Fruit fly (Drosophila melanogaster) whole organism, embryonic: ENCODE data around the gene Moe.

ENCODE experiments used
- Atf6 ChIP-seq: fragments of 200-800 bp; sonication (Bioruptor generic); IDR thresholded peaks from 2 replicates; pipeline ENCODE4 v1.3.6; 2022; ENCODE audit warnings: missing biosample characterization, missing genetic modification characterization
- Awh ChIP-seq: fragments of 200-800 bp; sonication (Bioruptor generic); IDR thresholded peaks from 2 replicates; pipeline ENCODE4, ENCODE4 v1.3.6; 2022; ENCODE audit warnings: missing biosample characterization, missing genetic modification characterization
- Blimp-1 ChIP-seq: fragments of 200-800 bp; sonication (Bioruptor generic); optimal IDR thresholded peaks from 3 replicates; lab custom pipeline; 2018; ENCODE audit warnings: missing biosample characterization, missing genetic modification characterization, mild to moderate bottlenecking, moderate library complexity, missing genetic modification reagents
- CG10267 ChIP-seq: fragments of 200-800 bp; sonication (Bioruptor generic); optimal IDR thresholded peaks from 2 replicates; lab custom pipeline; 2018; ENCODE audit warnings: missing biosample characterization, mild to moderate bottlenecking, missing genetic modification characterization, moderate library complexity
- CG11085 ChIP-seq: fragments of 200-800 bp; sonication (Bioruptor generic); IDR thresholded peaks from 2 replicates; pipeline ENCODE4 v1.3.6; 2022; ENCODE audit warnings: missing biosample characterization, missing genetic modification characterization
- CG11093 ChIP-seq: fragments of 200-800 bp; sonication (Bioruptor generic); IDR thresholded peaks from 3 replicates; pipeline ENCODE4 v1.3.6; 2022; ENCODE audit warnings: missing biosample characterization, missing genetic modification characterization
- CG11695 ChIP-seq: fragments of 200-800 bp; sonication (Bioruptor generic); IDR thresholded peaks from 3 replicates; pipeline ENCODE4 v1.3.6; 2022; ENCODE audit warnings: missing biosample characterization, missing genetic modification characterization
- CG1233 ChIP-seq: fragments of 200-800 bp; sonication (Bioruptor generic); optimal IDR thresholded peaks from 4 replicates; lab custom pipeline; 2018; ENCODE audit warnings: missing biosample characterization, mild to moderate bottlenecking, missing genetic modification characterization
- CG13775 ChIP-seq: fragments of 200-800 bp; sonication (Bioruptor generic); optimal IDR thresholded peaks from 3 replicates; lab custom pipeline; 2017; ENCODE audit warnings: missing biosample characterization, mild to moderate bottlenecking, missing genetic modification characterization
- CG14710 ChIP-seq: fragments of 200-800 bp; sonication (Bioruptor generic); optimal IDR thresholded peaks from 3 replicates; lab custom pipeline; 2019; ENCODE audit warnings: missing biosample characterization, mild to moderate bottlenecking, missing genetic modification characterization, moderate library complexity
- CG18011 ChIP-seq: fragments of 200-800 bp; sonication (Bioruptor generic); optimal IDR thresholded peaks from 2 replicates; lab custom pipeline; 2017; ENCODE audit warnings: missing biosample characterization, missing genetic modification characterization, mild to moderate bottlenecking, moderate library complexity, missing genotype
- CG2202 ChIP-seq: fragments of 200-800 bp; sonication (Bioruptor generic); optimal IDR thresholded peaks from 2 replicates; lab custom pipeline; 2018; ENCODE audit warnings: missing biosample characterization, mild to moderate bottlenecking, missing genetic modification characterization
- CG2875 ChIP-seq: fragments of 200-800 bp; sonication (Bioruptor generic); optimal IDR thresholded peaks from 2 replicates; lab custom pipeline; 2017; ENCODE audit warnings: missing biosample characterization, mild to moderate bottlenecking, missing genetic modification characterization, missing genetic modification reagents
- CG30431 ChIP-seq: fragments of 200-800 bp; sonication (Bioruptor generic); optimal IDR thresholded peaks from 2 replicates; lab custom pipeline; 2017; ENCODE audit warnings: missing biosample characterization, missing genetic modification characterization
- CG3163 ChIP-seq: fragments of 200-800 bp; sonication (Bioruptor generic); optimal IDR thresholded peaks from 3 replicates; lab custom pipeline; 2016; ENCODE audit warnings: missing biosample characterization, missing genetic modification characterization
- CG3995 ChIP-seq: fragments of 200-800 bp; sonication (Bioruptor generic); optimal IDR thresholded peaks from 3 replicates; lab custom pipeline; 2016; ENCODE audit warnings: missing biosample characterization, missing genetic modification characterization
- CG43689 ChIP-seq: fragments of 200-800 bp; sonication (Bioruptor generic); IDR thresholded peaks from 2 replicates; pipeline ENCODE4 v1.3.6; 2022; ENCODE audit warnings: missing biosample characterization, missing genetic modification characterization
- CG4404 ChIP-seq: fragments of 200-800 bp; sonication (Bioruptor generic); IDR thresholded peaks from 2 replicates; pipeline ENCODE4 v1.3.6; 2022; ENCODE audit warnings: missing biosample characterization, missing genetic modification characterization
- CG4854 ChIP-seq: fragments of 200-800 bp; sonication (Bioruptor generic); optimal IDR thresholded peaks from 2 replicates; lab custom pipeline; 2016; ENCODE audit warnings: missing biosample characterization, missing genetic modification characterization, inconsistent platforms
- CG6683 ChIP-seq: fragments of 200-800 bp; sonication (Bioruptor generic); optimal IDR thresholded peaks from 2 replicates; lab custom pipeline; 2017; ENCODE audit warnings: missing biosample characterization, mild to moderate bottlenecking, missing genetic modification characterization, missing genetic modification reagents
- CG7839 ChIP-seq: fragments of 200-800 bp; sonication (Bioruptor generic); optimal IDR thresholded peaks from 3 replicates; lab custom pipeline; 2018; ENCODE audit warnings: missing biosample characterization, mild to moderate bottlenecking, missing genetic modification characterization, moderate library complexity
- CG7963 ChIP-seq: fragments of 200-800 bp; sonication (Bioruptor generic); IDR thresholded peaks from 3 replicates; pipeline ENCODE4 v1.3.6; 2022; ENCODE audit warnings: missing biosample characterization, missing genetic modification characterization; ENCODE audit not compliant: partially characterized antibody
- CG8924 ChIP-seq: fragments of 200-800 bp; optimal IDR thresholded peaks from 3 replicates; lab custom pipeline; 2019; ENCODE audit warnings: missing biosample characterization, mild to moderate bottlenecking, missing genetic modification characterization, moderate library complexity
- CG9609 ChIP-seq: fragments of 200-800 bp; sonication (Bioruptor generic); optimal IDR thresholded peaks from 3 replicates; lab custom pipeline; 2016; ENCODE audit warnings: missing biosample characterization, missing genetic modification characterization
- CG9817 ChIP-seq: fragments of 200-800 bp; sonication (Bioruptor generic); optimal IDR thresholded peaks from 2 replicates; lab custom pipeline; 2018; ENCODE audit warnings: missing biosample characterization, mild to moderate bottlenecking, missing genetic modification characterization, moderate library complexity
- CG9932 ChIP-seq: fragments of 200-800 bp; sonication (Bioruptor generic); IDR thresholded peaks from 2 replicates; pipeline ENCODE4 v1.3.6; 2022; ENCODE audit warnings: missing biosample characterization, missing genetic modification characterization
- H2.0 ChIP-seq: fragments of 200-800 bp; sonication (Bioruptor generic); IDR thresholded peaks from 2 replicates; pipeline ENCODE4 v1.3.6; 2022; ENCODE audit warnings: missing biosample characterization, missing genetic modification characterization
- HLH54F ChIP-seq: fragments of 200-800 bp; sonication (Bioruptor generic); optimal IDR thresholded peaks from 3 replicates; lab custom pipeline; 2016; ENCODE audit warnings: missing biosample characterization, missing genetic modification characterization
- Hmr ChIP-seq: fragments of 200-800 bp; sonication (Bioruptor generic); optimal IDR thresholded peaks from 3 replicates; lab custom pipeline; 2017; ENCODE audit warnings: mild to moderate bottlenecking, missing biosample characterization, missing genetic modification reagents, missing genetic modification characterization
- Mrtf ChIP-seq: fragments of 200-800 bp; sonication (Bioruptor generic); IDR thresholded peaks from 3 replicates; pipeline ENCODE4 v1.3.6; 2022; ENCODE audit warnings: missing biosample characterization, missing genetic modification characterization
- NK7.1 ChIP-seq: fragments of 200-800 bp; sonication (Bioruptor generic); optimal IDR thresholded peaks from 3 replicates; lab custom pipeline; 2016; ENCODE audit warnings: missing biosample characterization, missing genetic modification characterization
- Oli ChIP-seq: fragments of 200-800 bp; sonication (Bioruptor generic); optimal IDR thresholded peaks from 2 replicates; lab custom pipeline; 2018; ENCODE audit warnings: missing biosample characterization, mild to moderate bottlenecking, missing genetic modification characterization, moderate library complexity
- Ravus ChIP-seq: fragments of 200-800 bp; sonication (Bioruptor generic); IDR thresholded peaks from 2 replicates; pipeline ENCODE4 v1.3.6; 2022; ENCODE audit warnings: missing biosample characterization, missing genetic modification characterization
- Rfx ChIP-seq: fragments of 200-800 bp; sonication (Bioruptor generic); IDR thresholded peaks from 2 replicates; pipeline ENCODE4 v1.3.6; 2022; ENCODE audit warnings: missing biosample characterization, missing genetic modification characterization
- Side ChIP-seq: fragments of 200-800 bp; sonication (Bioruptor generic); optimal IDR thresholded peaks from 2 replicates; lab custom pipeline; 2016; ENCODE audit warnings: missing biosample characterization, missing genetic modification characterization
- caup ChIP-seq: fragments of 200-800 bp; sonication (Bioruptor generic); optimal IDR thresholded peaks from 3 replicates; lab custom pipeline; 2017; ENCODE audit warnings: missing biosample characterization, mild to moderate bottlenecking, missing genetic modification characterization, moderate library complexity; ENCODE audit not compliant: severe bottlenecking
- chm ChIP-seq: fragments of 200-800 bp; sonication (Bioruptor generic); IDR thresholded peaks from 2 replicates; pipeline ENCODE4 v1.3.6; 2022; ENCODE audit warnings: missing biosample characterization, missing genetic modification characterization
- chn ChIP-seq: fragments of 200-800 bp; sonication (Bioruptor generic); optimal IDR thresholded peaks from 2 replicates; lab custom pipeline; 2016; ENCODE audit warnings: missing biosample characterization, missing genetic modification characterization
- dysf ChIP-seq: fragments of 200-800 bp; sonication (Bioruptor generic); IDR thresholded peaks from 3 replicates; pipeline ENCODE4 v1.3.6; 2022; ENCODE audit warnings: missing biosample characterization, missing genetic modification characterization
- emc ChIP-seq: fragments of 200-800 bp; sonication (Bioruptor generic); optimal IDR thresholded peaks from 2 replicates; lab custom pipeline; 2016; ENCODE audit warnings: missing biosample characterization, missing genetic modification characterization
- eyg ChIP-seq: fragments of 200-800 bp; sonication (Bioruptor generic); optimal IDR thresholded peaks from 3 replicates; lab custom pipeline; 2016; ENCODE audit warnings: missing biosample characterization, missing genetic modification characterization
- gce ChIP-seq: fragments of 200-800 bp; sonication (Bioruptor generic); IDR thresholded peaks from 3 replicates; pipeline ENCODE4 v1.3.6; 2022; ENCODE audit warnings: missing biosample characterization, missing genetic modification characterization
- gsb-n ChIP-seq: fragments of 200-800 bp; sonication (Bioruptor generic); optimal IDR thresholded peaks from 3 replicates; lab custom pipeline; 2018; ENCODE audit warnings: missing biosample characterization, mild to moderate bottlenecking, missing genetic modification characterization
- her ChIP-seq: fragments of 200-800 bp; sonication (Bioruptor generic); optimal IDR thresholded peaks from 2 replicates; lab custom pipeline; 2016; ENCODE audit warnings: missing biosample characterization, missing genetic modification characterization
- jumu ChIP-seq: fragments of 200-800 bp; sonication (Bioruptor generic); optimal IDR thresholded peaks from 3 replicates; lab custom pipeline; 2016; ENCODE audit warnings: missing biosample characterization, missing genetic modification characterization
- ken ChIP-seq: fragments of 200-800 bp; sonication (Bioruptor generic); IDR thresholded peaks from 3 replicates; pipeline ENCODE4 v1.3.6; 2022; ENCODE audit warnings: missing biosample characterization, missing genetic modification characterization
- lov ChIP-seq, 2 experiments: fragments of 200-800 bp in 1 of 2; fragments of >200 bp in 1 of 2; sonication (Bioruptor generic) in 1 of 2; IDR thresholded peaks in 1 of 2; optimal IDR thresholded peaks in 1 of 2; 2 replicates in 1 of 2; 3 replicates in 1 of 2; pipeline versions ENCODE4 v1.3.6 to Lab custom; 2017 to 2022; ENCODE audit warnings: missing biosample characterization in 1 of 2, missing genetic modification characterization in 1 of 2
- nerfin-2 ChIP-seq: fragments of 200-800 bp; sonication (Bioruptor generic); IDR thresholded peaks from 2 replicates; pipeline ENCODE4 v1.3.6; 2022; ENCODE audit warnings: missing biosample characterization, missing genetic modification characterization; ENCODE audit not compliant: partially characterized antibody
- onecut ChIP-seq: fragments of 200-800 bp; sonication (Bioruptor generic); IDR thresholded peaks from 2 replicates; pipeline ENCODE4 v1.3.6; 2022; ENCODE audit warnings: missing biosample characterization, missing genetic modification characterization
- pita ChIP-seq: fragments of 200-800 bp; sonication (Bioruptor generic); optimal IDR thresholded peaks from 2 replicates; lab custom pipeline; 2017; ENCODE audit warnings: missing biosample characterization, mild to moderate bottlenecking, missing genetic modification characterization
- slou ChIP-seq: fragments of 200-800 bp; sonication (Bioruptor generic); optimal IDR thresholded peaks from 3 replicates; lab custom pipeline; 2016; ENCODE audit warnings: missing biosample characterization, missing genetic modification characterization
- tgo ChIP-seq: fragments of 200-800 bp; sonication (Bioruptor generic); IDR thresholded peaks from 3 replicates; pipeline ENCODE4 v1.3.6; 2022; ENCODE audit warnings: missing biosample characterization, missing genetic modification characterization

Moe gene

dm6 chrX:8861267-8861666 is 36.9 kb downstream of the Moe start (continued):
- TF ChIP-seq jumu (GFP tag; lab: Kevin White, UChicago) (peak; percentile 14), her (GFP tag; lab: Kevin White, UChicago) (no peak), CG13775 (GFP tag; lab: Kevin White, UChicago) (no peak), CG9932 (no peak), CG9817 (tag; lab: Kevin White, UChicago) (no peak), CG8924 (peak; percentile 7), ken (no peak; the same call in 2 of the 3 replicates), CG10267 (tag; lab: Kevin White, UChicago) (peak; percentile 17), CG9609 (GFP tag; lab: Kevin White, UChicago) (no peak), lov (optimal IDR thresholded peaks at IDR 0.05; lab: Kevin White, UChicago) (no peak), lov (GFP tag; IDR thresholded peaks at IDR 0.05; lab: Robert Waterston, UW) (no peak), chn (GFP tag; lab: Kevin White, UChicago) (peak; percentile 34), Hmr (no peak), CG4404 (GFP tag; lab: Robert Waterston, UW) (no peak), CG11085 (GFP tag; lab: Robert Waterston, UW) (no peak), Atf6 (GFP tag; lab: Robert Waterston, UW) (no peak), Oli (tag; lab: Kevin White, UChicago) (peak; percentile 61), CG2202 (tag; lab: Kevin White, UChicago) (no peak), slou (GFP tag; lab: Kevin White, UChicago) (no peak), Side (no peak), CG11093 (GFP tag; lab: Robert Waterston, UW) (no peak), Awh (GFP tag; lab: Robert Waterston, UW) (no peak), nerfin-2 (GFP tag; lab: Robert Waterston, UW) (no peak), CG14710 (tag; lab: Kevin White, UChicago) (peak; percentile 25), tgo (peak; percentile 21; the same call in 1 of the 3 replicates), onecut (GFP tag; lab: Robert Waterston, UW) (no peak), CG1233 (GFP tag; lab: Kevin White, UChicago) (no peak), caup (no peak), dysf (GFP tag; lab: Robert Waterston, UW) (peak; percentile 35; the same call in 1 of the 3 replicates), CG7839 (peak; percentile 46), CG6683 (GFP tag; lab: Kevin White, UChicago) (no peak), emc (GFP tag; lab: Kevin White, UChicago) (no peak), CG43689 (no peak), CG18011 (GFP tag; lab: Kevin White, UChicago) (no peak), Rfx (GFP tag; lab: Robert Waterston, UW) (no peak), CG2875 (GFP tag; lab: Kevin White, UChicago) (peak; percentile 28), chm (GFP tag; lab: Robert Waterston, UW) (no peak), Ravus (GFP tag; lab: Robert Waterston, UW) (no peak), eyg (no peak), CG11695 (GFP tag; lab: Robert Waterston, UW) (no peak), NK7.1 (GFP tag; lab: Kevin White, UChicago) (no peak), Mrtf (GFP tag; lab: Robert Waterston, UW) (no peak), HLH54F (GFP tag; lab: Kevin White, UChicago) (no peak), CG30431 (peak; percentile 19), H2.0 (GFP tag; lab: Robert Waterston, UW) (no peak), CG4854 (GFP tag; lab: Kevin White, UChicago) (no peak), Blimp-1 (GFP tag; lab: Kevin White, UChicago) (peak; percentile 64), CG3995 (GFP tag; lab: Kevin White, UChicago) (no peak), CG3163 (GFP tag; lab: Kevin White, UChicago) (no peak), gce (GFP tag; lab: Robert Waterston, UW) (no peak), pita (GFP tag; lab: Kevin White, UChicago) (no peak), gsb-n (tag; lab: Kevin White, UChicago) (peak; percentile 18), CG7963 (no peak)
